Worm (Caenorhabditis elegans) whole organism, L3 larva: ENCODE measurements around the gene sec-6.

Experiments used
- ZK546.5 ChIP-seq: sonication (generic microtip); optimal IDR thresholded peaks from 2 replicates; lab custom pipeline; 2017; ENCODE audit warnings: missing biosample characterization, missing genetic modification characterization
- aly-2 ChIP-seq: fragments of 150-350 bp; optimal IDR thresholded peaks from 2 replicates; lab custom pipeline; 2014; ENCODE audit warnings: missing biosample characterization, missing genetic modification characterization
- ama-1 ChIP-seq: fragments of 150-350 bp; optimal IDR thresholded peaks from 2 replicates; lab custom pipeline; 2018
- ceh-16 ChIP-seq: sonication (generic microtip); optimal IDR thresholded peaks from 2 replicates; lab custom pipeline; 2017; ENCODE audit warnings: missing biosample characterization, missing genetic modification characterization
- ceh-28 ChIP-seq: fragments of 150-350 bp; optimal IDR thresholded peaks from 2 replicates; lab custom pipeline; 2014; ENCODE audit warnings: missing biosample characterization, missing genetic modification reagents, missing genetic modification characterization
- ceh-9 ChIP-seq: sonication (generic microtip); optimal IDR thresholded peaks from 2 replicates; lab custom pipeline; 2018; ENCODE audit warnings: missing biosample characterization, missing genetic modification characterization
- egl-27 ChIP-seq: sonication (generic microtip); optimal IDR thresholded peaks from 4 replicates; lab custom pipeline; 2017; ENCODE audit warnings: missing biosample characterization, missing genetic modification reagents, missing genetic modification characterization
- egl-5 ChIP-seq: fragments of 150-350 bp; optimal IDR thresholded peaks from 2 replicates; lab custom pipeline; 2017; ENCODE audit warnings: missing biosample characterization, missing genetic modification reagents, missing genetic modification characterization, inconsistent platforms
- elt-2 ChIP-seq: sonication (generic microtip); optimal IDR thresholded peaks from 2 replicates; lab custom pipeline; 2016; ENCODE audit warnings: missing genetic modification reagents, mild to moderate bottlenecking, missing genetic modification characterization, missing compliant biosample characterization
- elt-3 ChIP-seq, 3 experiments: fragments of 150-350 bp in 1 of 3; sonication (generic microtip) in 2 of 3; optimal IDR thresholded peaks; 2 replicates in 2 of 3; 4 replicates in 1 of 3; lab custom pipeline; 2014 to 2017; ENCODE audit warnings: missing biosample characterization in 3 of 3, missing genetic modification characterization in 3 of 3
- eor-1 ChIP-seq, 2 experiments: fragments of 150-350 bp; optimal IDR thresholded peaks; 2 replicates each; lab custom pipeline; 2014 to 2018; ENCODE audit warnings: missing biosample characterization in 2 of 2, missing genetic modification characterization in 2 of 2
- fkh-10 ChIP-seq: sonication (generic microtip); optimal IDR thresholded peaks from 2 replicates; lab custom pipeline; 2017; ENCODE audit warnings: missing biosample characterization, missing genetic modification reagents, missing genetic modification characterization
- fkh-2 ChIP-seq: fragments of 150-350 bp; optimal IDR thresholded peaks from 2 replicates; lab custom pipeline; 2014; ENCODE audit warnings: missing biosample characterization, missing genetic modification reagents, missing genetic modification characterization
- hmg-11 ChIP-seq: sonication (generic microtip); optimal IDR thresholded peaks from 2 replicates; lab custom pipeline; 2016; ENCODE audit warnings: missing genetic modification characterization, missing compliant biosample characterization
- jun-1 ChIP-seq: fragments of 150-350 bp; optimal IDR thresholded peaks from 2 replicates; lab custom pipeline; 2014; ENCODE audit warnings: missing biosample characterization, missing genetic modification reagents, missing genetic modification characterization
- lin-15B ChIP-seq: fragments of 150-350 bp; optimal IDR thresholded peaks from 2 replicates; lab custom pipeline; 2014; ENCODE audit warnings: missing biosample characterization, missing genetic modification characterization
- lin-39 ChIP-seq: fragments of 150-350 bp; optimal IDR thresholded peaks from 2 replicates; lab custom pipeline; 2018; ENCODE audit warnings: missing biosample characterization, missing genetic modification reagents, missing genetic modification characterization
- lsy-12 ChIP-seq: sonication (generic microtip); optimal IDR thresholded peaks from 2 replicates; lab custom pipeline; 2016; ENCODE audit warnings: mild to moderate bottlenecking, missing genetic modification characterization, missing compliant biosample characterization
- mdl-1 ChIP-seq: fragments of 150-350 bp; optimal IDR thresholded peaks from 2 replicates; lab custom pipeline; 2014; ENCODE audit warnings: missing biosample characterization, missing genetic modification characterization
- mml-1 ChIP-seq: fragments of 150-350 bp; sonication (generic microtip); optimal IDR thresholded peaks from 3 replicates; lab custom pipeline; 2014; ENCODE audit warnings: missing biosample characterization, missing genetic modification characterization
- nfya-1 ChIP-seq: sonication (generic microtip); optimal IDR thresholded peaks from 2 replicates; lab custom pipeline; 2017; ENCODE audit warnings: missing genetic modification characterization, mild to moderate bottlenecking, missing compliant biosample characterization, antibody characterized with exemption, moderate library complexity; ENCODE audit not compliant: insufficient read depth
- nhr-12 ChIP-seq: fragments of 150-350 bp; optimal IDR thresholded peaks from 2 replicates; lab custom pipeline; 2014; ENCODE audit warnings: missing biosample characterization, missing genetic modification characterization
- nhr-23 ChIP-seq: fragments of 150-350 bp; optimal IDR thresholded peaks from 2 replicates; lab custom pipeline; 2014; ENCODE audit warnings: missing biosample characterization, missing genetic modification reagents, missing genetic modification characterization
- nhr-237 ChIP-seq: fragments of 150-350 bp; optimal IDR thresholded peaks from 2 replicates; lab custom pipeline; 2014; ENCODE audit warnings: missing biosample characterization, missing genetic modification characterization
- nhr-28 ChIP-seq: fragments of 150-350 bp; optimal IDR thresholded peaks from 2 replicates; lab custom pipeline; 2014; ENCODE audit warnings: missing biosample characterization, missing genetic modification characterization
- nhr-43 ChIP-seq: sonication (generic microtip); optimal IDR thresholded peaks from 2 replicates; lab custom pipeline; 2016; ENCODE audit warnings: mild to moderate bottlenecking, missing genetic modification characterization, missing compliant biosample characterization; ENCODE audit not compliant: poor library complexity, severe bottlenecking
- nhr-67 ChIP-seq: fragments of 150-350 bp; optimal IDR thresholded peaks from 2 replicates; lab custom pipeline; 2014; ENCODE audit warnings: missing biosample characterization, missing genetic modification characterization
- nhr-77 ChIP-seq: fragments of 150-350 bp; optimal IDR thresholded peaks from 2 replicates; lab custom pipeline; 2014; ENCODE audit warnings: missing biosample characterization, missing genetic modification characterization
- pha-4 ChIP-seq: fragments of 150-350 bp; optimal IDR thresholded peaks from 2 replicates; lab custom pipeline; 2014; ENCODE audit warnings: missing biosample characterization, missing genetic modification reagents, missing genetic modification characterization
- sea-2 ChIP-seq: fragments of 150-350 bp; sonication (generic microtip); optimal IDR thresholded peaks from 4 replicates; lab custom pipeline; 2014; ENCODE audit warnings: missing biosample characterization, missing genetic modification reagents, missing genetic modification characterization
- skn-1 ChIP-seq: fragments of 150-350 bp; optimal IDR thresholded peaks from 2 replicates; lab custom pipeline; 2014; ENCODE audit warnings: missing biosample characterization, missing genetic modification characterization
- snpc-4 ChIP-seq: fragments of 150-350 bp; optimal IDR thresholded peaks from 2 replicates; lab custom pipeline; 2014; ENCODE audit warnings: missing biosample characterization, missing genetic modification characterization
- tbx-2 ChIP-seq: sonication (generic microtip); optimal IDR thresholded peaks from 2 replicates; lab custom pipeline; 2016; ENCODE audit warnings: mild to moderate bottlenecking, missing genetic modification characterization, missing compliant biosample characterization
- unc-39 ChIP-seq: sonication (generic microtip); optimal IDR thresholded peaks from 4 replicates; lab custom pipeline; 2017; ENCODE audit warnings: missing biosample characterization, missing genetic modification characterization
- zag-1 ChIP-seq: fragments of 150-350 bp; optimal IDR thresholded peaks from 2 replicates; lab custom pipeline; 2014; ENCODE audit warnings: missing biosample characterization, missing genetic modification characterization
- ztf-11 ChIP-seq: fragments of 150-350 bp; optimal IDR thresholded peaks from 2 replicates; lab custom pipeline; 2014; ENCODE audit warnings: missing biosample characterization, missing genetic modification characterization
- ztf-4 ChIP-seq: fragments of 150-350 bp; optimal IDR thresholded peaks from 2 replicates; lab custom pipeline; 2014; ENCODE audit warnings: missing biosample characterization, missing genetic modification characterization

Gene sec-6

ce11 chrII:5358137-5358745, 1.1 kb upstream of the sec-6 start, which contains the start of the genes F09E5.11 and bmy-1 (continued):
- TF ChIP-seq tbx-2 (tag; lab: Kevin White, UChicago): peak; percentile 17
- peak; percentile 40 for TF ChIP-seq skn-1 (tag; lab: Kevin White, UChicago)
- peak; percentile 81 for TF ChIP-seq snpc-4 (tag; lab: Kevin White, UChicago)
- no peak for TF ChIP-seq ztf-11
- no peak for TF ChIP-seq nhr-77
- no peak for TF ChIP-seq ceh-9 (tag; lab: Kevin White, UChicago)
- no peak for TF ChIP-seq nhr-67 (tag; lab: Kevin White, UChicago)
- no peak for TF ChIP-seq ztf-4 (tag; lab: Kevin White, UChicago)
- TF ChIP-seq sea-2 (GFP tag; lab: Kevin White, UChicago): no peak
- no peak for TF ChIP-seq ama-1 (lab: Kevin White, UChicago)
- peak; percentile 79 for TF ChIP-seq nfya-1 (tag; lab: Kevin White, UChicago)
- TF ChIP-seq, all 47 proteins: peak for 20

DNA sequence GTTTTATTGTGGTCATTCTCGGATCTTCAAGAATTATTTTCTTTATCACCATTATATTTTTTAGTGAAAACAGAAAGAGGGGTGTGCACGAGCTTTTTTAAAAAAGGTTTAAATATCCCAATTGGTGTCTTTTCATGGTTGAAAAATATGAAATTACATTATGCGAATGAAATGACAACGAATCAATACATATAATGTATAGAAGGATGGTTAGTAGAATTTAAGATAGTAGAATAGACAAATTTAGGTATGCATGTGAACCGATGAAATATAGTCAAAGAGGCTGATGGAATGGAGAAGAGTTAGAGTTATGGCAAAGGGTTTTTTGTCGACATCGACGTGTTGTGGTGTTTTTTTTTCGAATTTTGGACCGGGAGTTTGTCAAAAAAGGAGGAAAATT, 5.2 kb downstream of the sec-6 start:
- TF ChIP-seq elt-3 (tag; optimal IDR thresholded peaks at IDR 0.05; lab: Kevin White, UChicago): no peak
- TF ChIP-seq ztf-11: no peak

ce11 chrII:5365645-5366044, 6.3 kb downstream of the sec-6 start, which contains the start of gene F09E5.16:
TSS of gene F09E5.16 (minus strand) at chrII:5365745.
- no peak for TF ChIP-seq nhr-43 (tag; lab: Kevin White, UChicago)
- TF ChIP-seq nhr-23 (tag; lab: Kevin White, UChicago): no peak
- TF ChIP-seq, all 47 proteins: peak for 0

- TF ChIP-seq tbx-2 (tag; lab: Kevin White, UChicago): no peak
- TF ChIP-seq jun-1 (tag; lab: Kevin White, UChicago): no peak
- no peak for TF ChIP-seq eor-1 (tag; optimal IDR thresholded peaks at IDR 0.05; lab: Kevin White, UChicago)
- no peak for TF ChIP-seq fkh-2
- TF ChIP-seq mml-1 (tag; lab: Kevin White, UChicago): no peak
- no peak for TF ChIP-seq ama-1 (lab: Kevin White, UChicago)
- TF ChIP-seq zag-1: no peak
- no peak for TF ChIP-seq nhr-23 (tag; lab: Kevin White, UChicago)
- TF ChIP-seq nhr-77: no peak
- TF ChIP-seq ztf-4 (tag; lab: Kevin White, UChicago): no peak
- no peak for TF ChIP-seq fkh-10 (GFP tag; lab: Kevin White, UChicago)
- TF ChIP-seq lin-39 (tag; lab: Kevin White, UChicago): no peak
- no peak for TF ChIP-seq nhr-28 (tag; lab: Kevin White, UChicago)
- no peak for TF ChIP-seq egl-5
- TF ChIP-seq ceh-28 (tag; lab: Kevin White, UChicago): no peak
- no peak for TF ChIP-seq nhr-43 (tag; lab: Kevin White, UChicago)
- TF ChIP-seq hmg-11 (tag; lab: Kevin White, UChicago): no peak
- no peak for TF ChIP-seq lin-15B (tag; lab: Kevin White, UChicago)
- TF ChIP-seq nfya-1 (tag; lab: Kevin White, UChicago): no peak
- TF ChIP-seq, all 47 proteins: peak for 0
These were observed 11.3 kb downstream of the sec-6 start, which contains the start of gene F09E5.12 for ce11 chrII:5370641-5371040. TSS of gene F09E5.12 (minus strand) at chrII:5370741.

DNA sequence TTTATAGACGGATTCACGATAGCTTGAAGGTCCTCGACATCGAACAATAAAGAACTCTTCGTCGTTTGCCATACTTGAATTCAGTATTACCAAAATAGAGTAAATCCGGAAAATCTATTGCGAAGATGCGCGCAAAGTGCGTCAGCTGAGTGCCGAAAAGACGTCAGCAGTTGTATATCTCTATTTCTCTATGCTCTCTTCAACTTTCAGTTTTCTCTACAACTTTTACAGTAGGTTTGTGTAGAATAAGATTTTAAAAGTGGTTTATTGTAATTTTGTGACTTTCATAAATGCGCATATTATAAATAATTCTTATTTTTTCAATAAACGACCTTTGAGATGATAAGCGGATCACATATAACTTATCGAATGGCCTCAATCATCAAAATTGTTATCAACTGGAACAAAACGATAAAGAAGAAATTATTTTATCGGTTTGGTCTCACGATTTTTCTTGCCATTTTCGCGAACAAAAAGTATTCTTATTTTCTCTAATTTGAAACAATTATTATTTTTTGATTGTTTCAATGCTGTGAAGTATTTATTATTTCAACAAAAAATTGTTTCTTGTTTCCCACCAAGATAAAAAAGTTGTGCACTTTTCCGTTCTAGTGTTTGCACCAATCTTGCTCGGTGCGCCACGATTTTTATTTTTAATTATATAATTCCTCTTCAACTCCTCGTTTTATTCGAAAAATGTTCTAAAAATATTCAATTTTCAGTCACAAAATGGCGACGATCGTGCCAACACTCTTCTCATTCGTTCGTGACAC, 14.1 kb downstream of the sec-6 start, which contains the start of the genes agt-2 and F09E5.3:
agt-2 (minus strand) TSS at position 553 of the 773 bp plus-strand sequence.
F09E5.3 (plus strand) TSS at position 723 of the 773 bp plus-strand sequence.
- peak; percentile 79 for TF ChIP-seq ceh-28 (tag; lab: Kevin White, UChicago)
- TF ChIP-seq sea-2 (GFP tag; lab: Kevin White, UChicago): no peak
- no peak for TF ChIP-seq unc-39 (tag; lab: Kevin White, UChicago)
- TF ChIP-seq elt-3 (tag; optimal IDR thresholded peaks at IDR 0.05; lab: Kevin White, UChicago): no peak
- TF ChIP-seq elt-2: peak; percentile 92
- peak; percentile 84 for TF ChIP-seq lsy-12 (tag; lab: Kevin White, UChicago)
- no peak for TF ChIP-seq mdl-1 (tag; lab: Kevin White, UChicago)
- peak; percentile 77 for TF ChIP-seq ztf-4 (tag; lab: Kevin White, UChicago)
- peak; percentile 23 for TF ChIP-seq egl-5
- peak; percentile 73 for TF ChIP-seq tbx-2 (tag; lab: Kevin White, UChicago)
- no peak for TF ChIP-seq ceh-9 (tag; lab: Kevin White, UChicago)
- TF ChIP-seq ZK546.5: no peak
- no peak for TF ChIP-seq ceh-16 (tag; lab: Kevin White, UChicago)
- peak; percentile 23 for TF ChIP-seq skn-1 (tag; lab: Kevin White, UChicago)
- TF ChIP-seq lin-15B (tag; lab: Kevin White, UChicago): peak; percentile 88
- TF ChIP-seq nfya-1 (tag; lab: Kevin White, UChicago): peak; percentile 88
- TF ChIP-seq fkh-10 (GFP tag; lab: Kevin White, UChicago): peak; percentile 74
- peak; percentile 77 for TF ChIP-seq ama-1 (lab: Kevin White, UChicago)
- peak; percentile 4 for TF ChIP-seq nhr-77
- TF ChIP-seq zag-1: peak; percentile 31
- no peak for TF ChIP-seq nhr-237
- TF ChIP-seq snpc-4 (tag; lab: Kevin White, UChicago): peak; percentile 88
- no peak for TF ChIP-seq mml-1 (tag; lab: Kevin White, UChicago)
- TF ChIP-seq pha-4: peak; percentile 97
- TF ChIP-seq aly-2 (tag; lab: Kevin White, UChicago): no peak
- no peak for TF ChIP-seq eor-1 (tag; optimal IDR thresholded peaks at IDR 0.05; lab: Kevin White, UChicago)
- peak; percentile 71 for TF ChIP-seq jun-1 (tag; lab: Kevin White, UChicago)
- peak; percentile 97 for TF ChIP-seq nhr-23 (tag; lab: Kevin White, UChicago)
- peak; percentile 59 for TF ChIP-seq lin-39 (tag; lab: Kevin White, UChicago)
- TF ChIP-seq egl-27 (tag; lab: Kevin White, UChicago): no peak
- TF ChIP-seq fkh-2: no peak
- no peak for TF ChIP-seq nhr-28 (tag; lab: Kevin White, UChicago)
- TF ChIP-seq nhr-12 (tag; lab: Kevin White, UChicago): no peak
